Worm (Caenorhabditis elegans): Measurements from ENCODE around the gene K12B6.4.

Gene K12B6.4

DNA sequence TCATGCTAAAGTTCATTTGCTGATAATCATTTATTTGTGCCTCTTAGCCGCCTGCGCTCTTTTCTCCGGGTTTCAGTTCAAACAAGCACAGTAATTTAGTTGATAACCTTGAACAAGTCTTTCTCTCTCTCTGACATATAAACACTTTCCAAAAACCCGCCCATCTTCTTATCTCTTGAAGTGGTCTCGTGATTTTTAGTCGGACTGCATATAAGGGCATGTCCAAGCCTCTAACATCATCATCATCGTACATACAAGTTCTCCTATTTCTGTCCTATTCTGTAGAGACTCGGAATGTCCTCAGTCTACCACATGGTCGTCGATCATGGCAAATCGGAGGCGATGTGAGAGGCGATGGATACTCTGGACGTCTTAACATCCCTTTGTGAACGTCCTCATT lies 4.9 kb downstream of the K12B6.4 start, which contains the start of gene F31F7.1 (continued):
- TF ChIP-seq nhr-41 (GFP tag; IDR thresholded peaks at IDR 0.05) = peak; percentile 32; the same call in 1 of the 2 replicates
- TF ChIP-seq egl-43 (GFP tag; IDR thresholded peaks at IDR 0.05) = no peak
- TF ChIP-seq lin-13 (GFP tag; optimal IDR thresholded peaks at IDR 0.05) = peak; percentile 1
- no peak for TF ChIP-seq daf-19 (GFP tag; conservative IDR thresholded peaks at IDR 0.05)
- peak; percentile 70 for TF ChIP-seq hlh-30 (tag; optimal IDR thresholded peaks at IDR 0.05; ENCODE audit: insufficient read depth)
- no peak for TF ChIP-seq unc-39 (tag; optimal IDR thresholded peaks at IDR 0.05)
- no peak for TF ChIP-seq ceh-28 (tag; optimal IDR thresholded peaks at IDR 0.05)
- TF ChIP-seq dpl-1 (GFP tag; optimal IDR thresholded peaks at IDR 0.05) = no peak
- TF ChIP-seq vab-7 (GFP tag; IDR thresholded peaks at IDR 0.05) = no peak
- no peak for TF ChIP-seq dmd-9 (GFP tag; IDR thresholded peaks at IDR 0.05)
- TF ChIP-seq mxl-2 (GFP tag; conservative IDR thresholded peaks at IDR 0.05) = no peak
- no peak for TF ChIP-seq zfp-2 (tag; optimal IDR thresholded peaks at IDR 0.05)
- peak; percentile 93 for TF ChIP-seq nhr-28 (tag; optimal IDR thresholded peaks at IDR 0.05)
- peak; percentile 45; the same call in 1 of the 2 replicates for TF ChIP-seq tra-1 (GFP tag; IDR thresholded peaks at IDR 0.05)
- TF ChIP-seq egl-27 (tag; optimal IDR thresholded peaks at IDR 0.05) = no peak
- no peak for TF ChIP-seq jun-1 (tag; optimal IDR thresholded peaks at IDR 0.05)

DNA sequence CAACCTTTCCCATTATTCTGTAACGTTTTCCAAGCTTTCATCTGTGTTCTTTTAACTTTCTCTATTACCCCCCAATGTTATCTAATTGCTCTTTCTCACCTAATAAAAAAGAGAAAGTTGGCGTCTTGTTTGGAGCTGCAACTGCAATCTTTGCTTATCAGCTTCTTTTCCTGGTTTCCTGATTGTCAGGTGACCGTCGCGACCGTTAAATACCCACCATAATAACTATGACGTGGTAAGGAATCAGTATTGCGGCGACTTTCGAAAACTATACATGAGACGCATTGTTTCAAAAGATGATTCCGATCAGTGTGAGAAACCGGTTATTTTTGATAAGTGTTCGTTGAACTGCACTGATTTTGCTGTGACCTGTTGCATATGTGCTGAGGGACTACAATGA lies 5.9 kb downstream of the K12B6.4 start:
- TF ChIP-seq lin-29 (GFP tag; IDR thresholded peaks at IDR 0.05) (no peak), daf-16 (GFP tag; optimal IDR thresholded peaks at IDR 0.05) (no peak), daf-16 (tag; optimal IDR thresholded peaks at IDR 0.05) (peak; percentile 86), dmd-9 (GFP tag; IDR thresholded peaks at IDR 0.05) (no peak), nhr-76 (tag; optimal IDR thresholded peaks at IDR 0.05) (no peak), pqm-1 (tag; optimal IDR thresholded peaks at IDR 0.05) (peak; percentile 93), unc-130 (GFP tag; optimal IDR thresholded peaks at IDR 0.05) (no peak), hlh-30 (tag; optimal IDR thresholded peaks at IDR 0.05; ENCODE audit: insufficient read depth) (peak; percentile 70), unc-39 (tag; optimal IDR thresholded peaks at IDR 0.05) (no peak), madf-5 (GFP tag; IDR thresholded peaks at IDR 0.05) (no peak), nhr-28 (tag; optimal IDR thresholded peaks at IDR 0.05) (peak; percentile 91), lsy-2 (tag; optimal IDR thresholded peaks at IDR 0.05) (peak in 1 of 2 experiments; percentile 56), lin-13 (GFP tag; optimal IDR thresholded peaks at IDR 0.05) (peak; percentile 24), ces-1 (GFP tag; optimal IDR thresholded peaks at IDR 0.05) (no peak), rbr-2 (tag; optimal IDR thresholded peaks at IDR 0.05) (no peak), dve-1 (tag; optimal IDR thresholded peaks at IDR 0.05; ENCODE audit: insufficient read depth) (peak; percentile 89), lin-1 (GFP tag; IDR thresholded peaks at IDR 0.05) (peak; percentile 62; the same call in 1 of the 2 replicates), nhr-48 (tag; optimal IDR thresholded peaks at IDR 0.05) (peak; percentile 75), fos-1 (tag; optimal IDR thresholded peaks at IDR 0.05) (peak; percentile 56), hlh-11 (tag; optimal IDR thresholded peaks at IDR 0.05) (peak; percentile 93), zfp-3 (GFP tag; conservative IDR thresholded peaks at IDR 0.05) (0 out of 2 replicates have a peak, but pooled peaks have one; percentile 32), mdl-1 (tag; optimal IDR thresholded peaks at IDR 0.05) (peak in 1 of 2 experiments; percentile 74), unc-62 (GFP tag; optimal IDR thresholded peaks at IDR 0.05 in 1 of 2) (peak in 1 of 2 experiments; percentile 94), unc-62 (tag; optimal IDR thresholded peaks at IDR 0.05) (no peak), aha-1 (tag) (peak; percentile 13), cey-2 (tag; optimal IDR thresholded peaks at IDR 0.05; ENCODE audit: borderline replicate concordance, insufficient read depth) (peak; percentile 43), nhr-77 (tag; optimal IDR thresholded peaks at IDR 0.05) (peak; percentile 81), F49E8.2 (tag; optimal IDR thresholded peaks at IDR 0.05; ENCODE audit: borderline replicate concordance) (no peak), duxl-1 (tag; optimal IDR thresholded peaks at IDR 0.05; ENCODE audit: poor library complexity) (no peak), mep-1 (tag; optimal IDR thresholded peaks at IDR 0.05) (peak; percentile 8), nhr-42 (GFP tag; IDR thresholded peaks at IDR 0.05) (no peak), saeg-2 (GFP tag; IDR thresholded peaks at IDR 0.05) (peak; percentile 68; the same call in 1 of the 2 replicates), dmd-6 (GFP tag; IDR thresholded peaks at IDR 0.05) (peak; percentile 93), hmg-1.1 (GFP tag; IDR thresholded peaks at IDR 0.05) (no peak), nhr-102 (tag; optimal IDR thresholded peaks at IDR 0.05) (peak; percentile 6), mxl-3 (GFP tag; optimal IDR thresholded peaks at IDR 0.05) (no peak), lir-3 (tag; optimal IDR thresholded peaks at IDR 0.05) (no peak), mes-2 (tag; optimal IDR thresholded peaks at IDR 0.05; ENCODE audit: poor library complexity, severe bottlenecking) (peak; percentile 4), jun-1 (tag; optimal IDR thresholded peaks at IDR 0.05) (peak; percentile 12)
